Fruit fly (Drosophila melanogaster) whole organism, embryonic: ENCODE data around the gene Bx.
A peak's percentile ranks its signal among the peaks of the same experiment; 100 is the strongest.

ENCODE experiments used
- Atf-2 ChIP-seq: fragments of 200-800 bp; sonication (Bioruptor generic); optimal IDR thresholded peaks from 2 replicates; lab custom pipeline; 2016; ENCODE audit warnings: missing biosample characterization, missing genetic modification characterization
- B-H2 ChIP-seq: fragments of 200-800 bp; sonication (Bioruptor generic); optimal IDR thresholded peaks from 2 replicates; lab custom pipeline; 2018; ENCODE audit warnings: missing biosample characterization, mild to moderate bottlenecking, missing genetic modification characterization
- CG10274 ChIP-seq: fragments of 200-800 bp; sonication (Bioruptor generic); optimal IDR thresholded peaks from 3 replicates; lab custom pipeline; 2017; ENCODE audit warnings: missing biosample characterization, mild to moderate bottlenecking, missing genetic modification characterization
- CG10321 ChIP-seq: fragments of 200-800 bp; sonication (Bioruptor generic); IDR thresholded peaks from 2 replicates; pipeline ENCODE4 v1.3.6; 2022; ENCODE audit warnings: missing biosample characterization, missing genetic modification characterization
- CG11560 ChIP-seq: fragments of 200-800 bp; sonication (Bioruptor generic); IDR thresholded peaks from 3 replicates; pipeline ENCODE4 v1.3.6; 2022; ENCODE audit warnings: missing biosample characterization, missing genetic modification characterization
- CG14050 ChIP-seq: fragments of 200-800 bp; sonication (Bioruptor generic); IDR thresholded peaks from 3 replicates; pipeline ENCODE4 v1.3.6; 2022; ENCODE audit warnings: missing biosample characterization, missing genetic modification characterization
- CG14965 ChIP-seq: fragments of 200-800 bp; sonication (Bioruptor generic); optimal IDR thresholded peaks from 2 replicates; lab custom pipeline; 2016; ENCODE audit warnings: missing biosample characterization, missing genetic modification characterization, borderline replicate concordance
- CG15514 ChIP-seq: fragments of 200-800 bp; sonication (Bioruptor generic); optimal IDR thresholded peaks from 3 replicates; lab custom pipeline; 2017; ENCODE audit warnings: missing biosample characterization, missing genetic modification characterization, mild to moderate bottlenecking, moderate library complexity, missing genetic modification reagents
- CG17328 ChIP-seq: fragments of 200-800 bp; sonication (Bioruptor generic); IDR thresholded peaks from 2 replicates; pipeline ENCODE4 v1.3.6; 2022; ENCODE audit warnings: missing biosample characterization, missing genetic modification characterization
- CG4820 ChIP-seq: fragments of 200-800 bp; sonication (Bioruptor generic); optimal IDR thresholded peaks from 3 replicates; lab custom pipeline; 2016; ENCODE audit warnings: missing biosample characterization, missing genetic modification characterization
- CG6272 ChIP-seq: fragments of 200-800 bp; sonication (Bioruptor generic); IDR thresholded peaks from 2 replicates; pipeline ENCODE4 v1.3.6; 2022; ENCODE audit warnings: missing biosample characterization, missing genetic modification characterization
- CG6654 ChIP-seq: fragments of 200-800 bp; sonication (Bioruptor generic); optimal IDR thresholded peaks from 2 replicates; lab custom pipeline; 2017; ENCODE audit warnings: missing biosample characterization, mild to moderate bottlenecking, missing genetic modification characterization
- CG6791 ChIP-seq: fragments of 200-800 bp; sonication (Bioruptor generic); IDR thresholded peaks from 3 replicates; pipeline ENCODE4 v1.3.6; 2022; ENCODE audit warnings: missing biosample characterization, missing genetic modification characterization; ENCODE audit not compliant: partially characterized antibody
- CG7271 ChIP-seq: fragments of 200-800 bp; sonication (Bioruptor generic); optimal IDR thresholded peaks from 2 replicates; lab custom pipeline; 2018; ENCODE audit warnings: missing biosample characterization, mild to moderate bottlenecking, missing genetic modification characterization, moderate library complexity
- CG8290 ChIP-seq, 3 experiments: fragments of 200-800 bp; sonication (Bioruptor generic); optimal IDR thresholded peaks; 2 replicates each; lab custom pipeline; 2016 to 2019; ENCODE audit warnings: missing biosample characterization in 3 of 3, missing genetic modification characterization in 3 of 3, mild to moderate bottlenecking in 2 of 3, moderate library complexity in 1 of 3
- CHES-1-like ChIP-seq: fragments of 200-800 bp; sonication (Bioruptor generic); optimal IDR thresholded peaks from 2 replicates; lab custom pipeline; 2016; ENCODE audit warnings: missing biosample characterization, missing genetic modification characterization
- Dad ChIP-seq: fragments of 200-800 bp; sonication (Bioruptor generic); optimal IDR thresholded peaks from 3 replicates; lab custom pipeline; 2016; ENCODE audit warnings: missing biosample characterization, missing genetic modification characterization
- Dbx ChIP-seq: fragments of 200-800 bp; sonication (Bioruptor generic); IDR thresholded peaks from 3 replicates; pipeline ENCODE4 v1.3.6; 2022; ENCODE audit warnings: missing biosample characterization, missing genetic modification characterization
- E2f1 ChIP-seq: fragments of 200-800 bp; sonication (Bioruptor generic); IDR thresholded peaks from 2 replicates; pipeline ENCODE4 v1.3.6; 2022; ENCODE audit warnings: missing biosample characterization, missing genetic modification characterization
- E2f2 ChIP-seq: fragments of 200-800 bp; sonication (Bioruptor generic); IDR thresholded peaks from 2 replicates; pipeline ENCODE4 v1.3.6; 2022; ENCODE audit warnings: missing biosample characterization, missing genetic modification characterization
- Hand ChIP-seq: fragments of 200-800 bp; sonication (Bioruptor generic); optimal IDR thresholded peaks from 2 replicates; lab custom pipeline; 2017; ENCODE audit warnings: mild to moderate bottlenecking, missing biosample characterization, missing genetic modification reagents, missing genetic modification characterization
- HmgD ChIP-seq: fragments of 200-800 bp; sonication (Bioruptor generic); optimal IDR thresholded peaks from 3 replicates; lab custom pipeline; 2016; ENCODE audit warnings: missing biosample characterization, missing genetic modification characterization
- Hr39 ChIP-seq: fragments of >200 bp; optimal IDR thresholded peaks from 2 replicates; lab custom pipeline; 2017
- Hr78 ChIP-seq, 2 experiments: fragments of 200-800 bp in 1 of 2; fragments of >200 bp in 1 of 2; sonication (Bioruptor generic) in 1 of 2; optimal IDR thresholded peaks; 2 replicates each; lab custom pipeline; 2017 to 2019; ENCODE audit warnings: missing biosample characterization in 2 of 2, missing genetic modification characterization in 2 of 2, mild to moderate bottlenecking in 1 of 2, moderate library complexity in 1 of 2
- Jarid2 ChIP-seq: fragments of 200-800 bp; sonication (Bioruptor generic); optimal IDR thresholded peaks from 3 replicates; lab custom pipeline; 2017; ENCODE audit warnings: mild to moderate bottlenecking, missing biosample characterization, missing genetic modification reagents, missing genetic modification characterization
- MESR4 ChIP-seq: fragments of 200-800 bp; sonication (Bioruptor generic); optimal IDR thresholded peaks from 2 replicates; lab custom pipeline; 2018; ENCODE audit warnings: missing biosample characterization, mild to moderate bottlenecking, missing genetic modification characterization, moderate library complexity
- Med ChIP-seq: fragments of 200-800 bp; sonication (Bioruptor generic); peaks from one replicate; lab custom pipeline; 2016; ENCODE audit warnings: missing biosample characterization, missing genetic modification characterization, mild to moderate bottlenecking, inconsistent platforms, moderate library complexity
- NFAT ChIP-seq: fragments of 200-800 bp; sonication (Bioruptor generic); IDR thresholded peaks from 2 replicates; pipeline ENCODE4 v1.3.6; 2022; ENCODE audit warnings: missing biosample characterization, missing genetic modification characterization
- Nf-YC ChIP-seq: fragments of 200-800 bp; optimal IDR thresholded peaks from 3 replicates; lab custom pipeline; 2019; ENCODE audit warnings: missing biosample characterization, mild to moderate bottlenecking, missing genetic modification characterization, moderate library complexity
- Scr ChIP-seq: fragments of 200-800 bp; sonication (Bioruptor generic); IDR thresholded peaks from 2 replicates; pipeline ENCODE4 v1.3.6; 2022; ENCODE audit warnings: missing biosample characterization, missing genetic modification characterization; ENCODE audit not compliant: partially characterized antibody
- cg ChIP-seq: fragments of 200-800 bp; sonication (Bioruptor generic); optimal IDR thresholded peaks from 3 replicates; lab custom pipeline; 2019; ENCODE audit warnings: missing biosample characterization, mild to moderate bottlenecking, missing genetic modification characterization, moderate library complexity
- crol ChIP-seq: fragments of 200-800 bp; sonication (Bioruptor generic); IDR thresholded peaks from 2 replicates; pipeline ENCODE4 v1.3.6; 2022; ENCODE audit warnings: missing biosample characterization, missing genetic modification characterization
- dati ChIP-seq: fragments of 200-800 bp; sonication (Bioruptor generic); IDR thresholded peaks from 2 replicates; pipeline ENCODE4 v1.3.6; 2022; ENCODE audit warnings: missing biosample characterization, missing genetic modification characterization
- dm ChIP-seq: fragments of 200-800 bp; sonication (Bioruptor generic); optimal IDR thresholded peaks from 3 replicates; lab custom pipeline; 2016; ENCODE audit warnings: missing biosample characterization, missing genetic modification characterization
- dmrt99B ChIP-seq: fragments of 200-800 bp; sonication (Bioruptor generic); optimal IDR thresholded peaks from 2 replicates; lab custom pipeline; 2018; ENCODE audit warnings: missing biosample characterization, mild to moderate bottlenecking, missing genetic modification characterization, moderate library complexity
- gem ChIP-seq: fragments of 200-800 bp; sonication (Bioruptor generic); optimal IDR thresholded peaks from 2 replicates; lab custom pipeline; 2019; ENCODE audit warnings: missing biosample characterization, mild to moderate bottlenecking, missing genetic modification characterization, moderate library complexity
- grn ChIP-seq: fragments of 200-800 bp; sonication (Bioruptor generic); optimal IDR thresholded peaks from 3 replicates; lab custom pipeline; 2017; ENCODE audit warnings: missing biosample characterization, missing genetic modification characterization
- kay ChIP-seq: fragments of 200-800 bp; sonication (Bioruptor generic); optimal IDR thresholded peaks from 2 replicates; lab custom pipeline; 2016; ENCODE audit warnings: missing biosample characterization, missing genetic modification characterization
- pita ChIP-seq: fragments of 200-800 bp; sonication (Bioruptor generic); optimal IDR thresholded peaks from 2 replicates; lab custom pipeline; 2017; ENCODE audit warnings: missing biosample characterization, mild to moderate bottlenecking, missing genetic modification characterization
- pum ChIP-seq: fragments of 200-800 bp; sonication (Bioruptor generic); optimal IDR thresholded peaks from 2 replicates; lab custom pipeline; 2016; ENCODE audit warnings: missing biosample characterization, missing genetic modification characterization
- row ChIP-seq: fragments of 200-800 bp; sonication (Bioruptor generic); IDR thresholded peaks from 3 replicates; pipeline ENCODE4 v1.3.6; 2022; ENCODE audit warnings: missing biosample characterization, missing genetic modification characterization
- salm ChIP-seq: fragments of 200-800 bp; sonication (Bioruptor generic); optimal IDR thresholded peaks from 2 replicates; lab custom pipeline; 2018; ENCODE audit warnings: missing biosample characterization, mild to moderate bottlenecking, missing genetic modification characterization
- stc ChIP-seq: fragments of 200-800 bp; sonication (Bioruptor generic); IDR thresholded peaks from 2 replicates; pipeline ENCODE4 v1.3.6; 2022; ENCODE audit warnings: missing biosample characterization, missing genetic modification characterization
- tio ChIP-seq: fragments of 200-800 bp; sonication (Bioruptor generic); optimal IDR thresholded peaks from 2 replicates; lab custom pipeline; 2017; ENCODE audit warnings: missing biosample characterization, missing genetic modification characterization, inconsistent platforms
- tna ChIP-seq: fragments of 200-800 bp; sonication (Bioruptor generic); IDR thresholded peaks from 2 replicates; pipeline ENCODE4 v1.3.6; 2022; ENCODE audit warnings: missing biosample characterization, missing genetic modification characterization; ENCODE audit not compliant: partially characterized antibody
- twi ChIP-seq: fragments of 200-800 bp; optimal IDR thresholded peaks from 2 replicates; lab custom pipeline; 2019; ENCODE audit warnings: missing biosample characterization, mild to moderate bottlenecking, missing genetic modification characterization, moderate library complexity
- usp ChIP-seq: fragments of >200 bp; optimal IDR thresholded peaks from 2 replicates; lab custom pipeline; 2017; ENCODE audit warnings: missing biosample characterization, missing genetic modification characterization
- zfh1 ChIP-seq: fragments of 200-800 bp; sonication (Bioruptor generic); IDR thresholded peaks from 3 replicates; pipeline ENCODE4 v1.3.6; 2022; ENCODE audit warnings: missing biosample characterization, missing genetic modification characterization

The Bx gene

DNA sequence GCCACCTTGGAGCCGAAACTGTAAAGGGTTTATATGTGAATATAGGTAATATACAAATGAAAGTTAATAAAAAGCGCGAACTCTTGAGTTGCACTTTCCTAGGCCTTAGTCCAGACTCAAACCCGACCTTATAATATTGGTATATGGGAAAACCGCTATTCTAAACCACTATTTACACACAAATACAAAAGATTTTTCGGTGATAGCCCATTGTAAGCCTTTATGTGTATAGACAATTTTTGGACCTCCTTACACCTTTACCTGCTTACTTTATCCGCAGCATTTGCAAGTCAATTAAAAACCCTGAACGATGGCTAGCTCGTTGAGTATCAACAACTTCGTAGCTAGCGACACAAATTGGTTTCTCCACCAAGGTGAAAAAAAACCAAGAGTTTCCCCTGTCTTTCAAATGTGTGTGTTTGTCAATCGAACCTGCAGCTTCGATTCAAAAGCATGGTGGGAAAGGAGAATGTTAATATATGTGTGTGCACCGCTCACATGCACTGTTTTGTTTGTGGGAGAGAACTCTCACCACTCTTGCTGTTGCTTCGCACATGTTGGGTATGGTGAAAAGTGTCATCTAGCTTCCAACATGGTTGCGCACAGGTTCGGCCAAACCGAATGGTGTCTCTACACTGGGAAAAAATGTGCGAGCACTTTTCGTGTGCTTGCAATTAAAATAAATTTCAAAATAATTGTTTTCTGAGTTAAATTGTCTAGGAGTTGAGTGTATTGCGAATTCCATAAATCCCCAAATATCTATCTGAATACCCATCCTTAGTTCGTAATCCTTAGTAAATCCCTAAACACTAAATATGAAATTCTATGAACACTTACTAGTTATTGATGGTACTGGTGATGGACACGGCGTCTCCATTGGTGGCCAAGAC lies 8.3 kb upstream of the Bx start (continued):
- TF ChIP-seq HmgD (GFP tag; lab: Kevin White, UChicago) (peak; percentile 19), E2f1 (GFP tag; lab: Robert Waterston, UW) (peak; percentile 81), MESR4 (GFP tag; lab: Kevin White, UChicago) (peak; percentile 10), gem (tag; lab: Kevin White, UChicago) (peak; percentile 83), Dbx (GFP tag; lab: Robert Waterston, UW) (peak; percentile 79), CG10321 (GFP tag; lab: Robert Waterston, UW) (peak; percentile 37; the same call in 1 of the 2 replicates), dati (GFP tag; lab: Robert Waterston, UW) (peak; percentile 69), CG11560 (no peak; the same call in 2 of the 3 replicates), CG4820 (GFP tag; lab: Kevin White, UChicago) (peak; percentile 80), twi (tag; lab: Kevin White, UChicago) (no peak), zfh1 (GFP tag; lab: Robert Waterston, UW) (peak; percentile 90), B-H2 (no peak), usp (GFP tag; lab: Kevin White, UChicago) (no peak), salm (peak; percentile 41), Hr39 (lab: Kevin White, UChicago) (no peak), CG6654 (GFP tag; lab: Kevin White, UChicago) (peak; percentile 53), pum (GFP tag; lab: Kevin White, UChicago) (peak; percentile 71), CG14050 (GFP tag; lab: Robert Waterston, UW) (peak; percentile 70), CG15514 (GFP tag; lab: Kevin White, UChicago) (peak; percentile 74), Atf-2 (GFP tag; lab: Kevin White, UChicago) (peak; percentile 78), crol (GFP tag; lab: Robert Waterston, UW) (0 out of 2 replicates have a peak, but pooled peaks have one; percentile 29), dmrt99B (tag; lab: Kevin White, UChicago) (peak; percentile 80), CHES-1-like (peak; percentile 62), row (GFP tag; lab: Robert Waterston, UW) (peak; percentile 61; the same call in 2 of the 3 replicates), stc (GFP tag; lab: Robert Waterston, UW) (peak; percentile 90), tio (GFP tag; lab: Kevin White, UChicago) (no peak), CG10274 (peak; percentile 26), Hr78 (GFP tag; optimal IDR thresholded peaks at IDR 0.05; lab: Kevin White, UChicago) (no peak), CG7271 (no peak), cg (GFP tag; lab: Kevin White, UChicago) (peak; percentile 83), CG8290 (GFP tag; optimal IDR thresholded peaks at IDR 0.05; lab: Kevin White, UChicago) (peak; percentile 12), CG8290 (tag; optimal IDR thresholded peaks at IDR 0.05; lab: Kevin White, UChicago) (peak in 1 of 2 experiments; percentile 81), Nf-YC (tag; lab: Kevin White, UChicago) (no peak), CG6272 (GFP tag; lab: Robert Waterston, UW) (no peak), kay (GFP tag; lab: Kevin White, UChicago) (peak; percentile 70), CG17328 (GFP tag; lab: Robert Waterston, UW) (peak; percentile 90), Scr (GFP tag; lab: Robert Waterston, UW) (no peak), Jarid2 (GFP tag; lab: Kevin White, UChicago) (peak; percentile 37), Dad (GFP tag; lab: Kevin White, UChicago) (peak; percentile 44), E2f2 (peak; percentile 55), NFAT (peak; percentile 69), pita (GFP tag; lab: Kevin White, UChicago) (peak; percentile 25), tna (GFP tag; lab: Robert Waterston, UW) (no peak), grn (GFP tag; lab: Kevin White, UChicago) (no peak), dm (GFP tag; lab: Kevin White, UChicago) (peak; percentile 45), Hand (peak; percentile 35), Med (GFP tag; lab: Kevin White, UChicago) (peak; percentile 97), CG14965 (GFP tag; lab: Kevin White, UChicago) (peak; percentile 51), CG6791 (no peak)
